Fruit fly (Drosophila melanogaster): ENCODE data around the gene CG44008.

The CG44008 gene

DNA sequence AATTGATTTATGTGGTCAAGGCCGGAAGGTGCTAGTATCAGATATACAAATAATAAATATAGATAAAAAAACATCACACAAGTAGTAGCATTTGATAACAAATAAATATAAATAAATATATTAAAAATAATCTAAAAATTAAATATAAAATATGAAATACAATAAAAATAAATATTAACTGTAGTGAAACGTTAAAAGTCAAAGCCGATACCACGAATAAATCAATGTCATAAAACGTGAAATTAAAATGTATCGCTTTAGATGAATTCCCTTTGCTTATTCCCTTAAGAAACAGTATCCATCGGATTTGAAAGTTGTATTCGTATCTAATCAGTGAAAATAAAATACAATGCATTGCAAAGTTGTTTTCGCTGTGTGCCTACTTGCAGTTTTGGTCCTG, 7.9 kb downstream of the CG44008 start, which contains the start of gene CG45012:
Gene CG45012 (plus strand): TSS at position 301 of the 400 bp plus-strand sequence.
- TF ChIP-seq CG17801 (GFP tag; optimal IDR thresholded peaks at IDR 0.05; ENCODE audit: partially characterized antibody), result no peak

dm6 chr2L:11833786-11834185, 8.5 kb downstream of the CG44008 start, which contains the start of gene CG45011:
TSS of gene CG45011 (plus strand) at chr2L:11834086.
- no peak for TF ChIP-seq CG17801 (GFP tag; optimal IDR thresholded peaks at IDR 0.05; ENCODE audit: partially characterized antibody)

DNA sequence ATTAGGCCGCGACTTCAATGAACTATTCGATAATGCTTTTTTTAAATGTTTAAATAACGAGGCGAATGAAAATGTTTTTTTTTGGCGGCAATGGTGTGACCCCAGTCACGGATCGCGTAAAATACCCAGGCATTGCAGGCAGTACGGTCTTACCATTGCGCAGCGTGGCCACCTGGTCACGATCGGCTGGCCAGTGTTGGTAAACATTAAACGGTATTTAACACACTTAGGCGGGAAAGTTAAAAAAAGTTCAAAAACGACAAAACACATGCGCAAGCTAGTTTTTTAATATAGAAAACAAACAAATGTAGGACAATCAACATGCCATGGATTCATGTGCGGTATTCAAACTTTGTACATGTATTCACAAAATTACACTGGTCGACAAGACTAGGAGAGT, 13.0 kb downstream of the CG44008 start, which contains the start of gene esc:
Gene esc (minus strand): TSS at position 129 of the 400 bp plus-strand sequence.
- TF ChIP-seq CG17801 (GFP tag; optimal IDR thresholded peaks at IDR 0.05; ENCODE audit: partially characterized antibody), result no peak

DNA sequence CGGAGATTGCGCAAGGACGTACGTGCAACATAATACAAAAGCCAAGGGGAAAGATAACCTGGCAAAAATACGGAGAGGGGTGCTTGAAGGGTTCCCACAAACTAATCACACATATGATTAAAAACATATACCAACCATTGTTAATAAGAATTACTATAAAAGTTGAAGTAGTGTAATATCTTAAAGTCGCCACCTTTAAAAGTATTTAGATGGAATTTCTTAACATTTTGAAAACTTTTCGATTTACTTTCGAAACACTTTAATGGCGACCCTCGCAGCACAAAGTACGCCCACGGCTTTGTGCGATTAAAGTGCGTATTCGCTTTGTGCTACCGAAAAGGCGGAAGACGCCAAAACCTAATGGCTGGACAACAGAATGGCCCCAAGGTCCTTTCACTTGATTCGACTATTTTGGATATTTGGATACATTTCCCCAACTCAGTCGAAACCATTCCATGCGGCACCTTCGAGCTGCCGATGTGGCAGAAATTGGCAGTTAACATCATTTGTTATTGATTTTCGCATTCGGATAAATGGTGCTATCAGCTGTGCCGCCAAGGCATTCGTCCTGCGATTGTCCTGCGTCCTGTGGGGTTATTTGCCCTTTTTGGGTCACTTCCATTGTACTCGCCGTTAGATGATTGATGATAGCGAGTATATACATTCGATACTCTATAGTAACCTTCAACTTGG, 18.6 kb downstream of the CG44008 start:
- no peak for TF ChIP-seq CG17801 (GFP tag; optimal IDR thresholded peaks at IDR 0.05; ENCODE audit: partially characterized antibody)

dm6 chr2L:11816376-11816775, 25.9 kb downstream of the CG44008 start:
- no peak for TF ChIP-seq CG17801 (GFP tag; optimal IDR thresholded peaks at IDR 0.05; ENCODE audit: partially characterized antibody)

DNA sequence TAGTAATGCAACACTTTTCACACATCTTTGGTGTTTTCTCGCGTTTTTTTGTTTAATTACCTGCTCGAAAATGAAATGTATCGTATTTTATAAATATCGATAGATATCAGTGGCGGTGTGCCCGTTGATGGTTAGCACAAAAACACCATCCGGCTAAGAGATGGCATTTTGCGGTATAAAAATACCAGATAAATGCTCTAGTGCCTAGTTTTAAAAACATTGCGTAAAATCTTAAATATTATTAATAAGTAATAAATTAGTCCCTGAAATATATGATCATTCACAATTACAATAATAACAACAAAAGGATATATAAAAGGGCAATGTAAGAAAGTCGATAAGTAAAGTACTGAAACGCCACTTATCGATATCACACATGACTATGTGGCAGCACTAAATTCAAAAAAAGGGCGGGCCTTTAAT, 28.6 kb downstream of the CG44008 start, which contains the start of gene CycY:
Gene CycY (minus strand): TSS at position 116 of the 423 bp plus-strand sequence.
- TF ChIP-seq CG17801 (GFP tag; optimal IDR thresholded peaks at IDR 0.05; ENCODE audit: partially characterized antibody), result no peak

- TF ChIP-seq CG17801 (GFP tag; optimal IDR thresholded peaks at IDR 0.05; ENCODE audit: partially characterized antibody), result no peak
Observed at dm6 chr2L:11812781-11813664, 29.2 kb downstream of the CG44008 start.

DNA sequence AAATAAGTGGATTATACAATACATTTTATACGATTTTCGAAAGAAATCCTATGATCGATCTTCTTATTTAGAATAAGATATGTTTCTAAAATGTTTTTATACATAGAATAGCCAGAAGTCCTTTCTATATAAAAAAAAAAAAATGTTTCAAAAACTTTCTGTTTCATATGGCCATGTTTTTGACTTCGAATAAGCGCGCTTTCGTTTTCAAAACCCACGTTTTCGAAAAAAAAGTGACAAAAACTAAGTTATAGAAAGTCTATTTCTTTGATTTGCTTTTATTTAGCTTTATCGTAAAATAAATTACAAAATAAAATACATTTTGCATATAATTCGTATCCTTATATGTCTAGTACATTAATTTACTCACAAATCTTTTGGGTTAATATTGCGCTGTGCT, 32.4 kb downstream of the CG44008 start:
- no peak for TF ChIP-seq CG17801 (GFP tag; optimal IDR thresholded peaks at IDR 0.05; ENCODE audit: partially characterized antibody)

dm6 chr2L:11808702-11809583, 33.3 kb downstream of the CG44008 start, which contains the start of gene crol:
TSS of gene crol (minus strand) at chr2L:11809438.
- TF ChIP-seq CG17801 (GFP tag; optimal IDR thresholded peaks at IDR 0.05; ENCODE audit: partially characterized antibody), result no peak

DNA sequence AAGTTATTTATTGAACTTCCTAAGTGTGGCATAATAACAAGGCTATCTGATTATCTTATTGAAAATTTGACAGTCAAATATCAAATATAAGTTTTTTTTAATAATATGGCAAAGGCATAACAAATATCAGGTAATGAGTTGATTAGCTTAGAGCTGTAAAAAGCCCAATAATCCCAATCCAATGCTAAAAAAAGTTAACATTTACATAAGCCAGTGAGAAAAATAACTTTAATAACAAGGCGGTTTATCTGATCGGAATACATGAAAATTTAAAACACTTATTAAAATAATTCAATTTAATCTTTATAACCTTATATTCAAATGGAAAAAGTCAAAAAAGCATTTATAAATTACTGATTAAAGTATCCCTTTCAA, 33.9 kb downstream of the CG44008 start:
- TF ChIP-seq CG17801 (GFP tag; optimal IDR thresholded peaks at IDR 0.05; ENCODE audit: partially characterized antibody), result no peak

DNA sequence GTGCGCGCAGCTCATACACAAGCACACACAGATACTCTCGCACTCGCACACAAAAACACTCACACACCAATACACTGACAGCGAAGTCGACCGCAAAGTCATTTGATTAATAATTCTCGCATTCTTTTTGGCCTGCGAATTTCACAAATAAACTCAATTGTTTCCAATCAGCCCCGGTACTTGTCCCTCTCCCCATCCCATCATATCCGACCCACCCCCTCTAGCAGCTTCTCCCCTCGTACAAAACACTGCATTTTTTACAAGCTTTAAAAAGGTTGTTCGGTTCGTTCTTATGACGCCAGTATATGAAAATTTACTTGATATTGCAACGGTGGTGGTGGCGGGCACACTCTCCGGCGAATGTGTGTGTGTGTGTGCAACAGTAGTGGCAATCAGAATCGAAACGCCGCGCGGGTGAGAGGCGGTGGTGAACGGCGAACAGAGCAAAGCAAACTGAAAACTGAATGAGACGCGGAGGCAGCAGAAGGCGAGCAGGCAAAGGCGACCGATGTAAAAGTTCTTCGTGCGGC, 34.5 kb downstream of the CG44008 start:
- TF ChIP-seq CG17801 (GFP tag; optimal IDR thresholded peaks at IDR 0.05; ENCODE audit: partially characterized antibody), result peak; percentile 48

dm6 chr2L:11806701-11807674, 35.3 kb downstream of the CG44008 start:
- TF ChIP-seq CG17801 (GFP tag; optimal IDR thresholded peaks at IDR 0.05; ENCODE audit: partially characterized antibody), result peak; percentile 51

DNA sequence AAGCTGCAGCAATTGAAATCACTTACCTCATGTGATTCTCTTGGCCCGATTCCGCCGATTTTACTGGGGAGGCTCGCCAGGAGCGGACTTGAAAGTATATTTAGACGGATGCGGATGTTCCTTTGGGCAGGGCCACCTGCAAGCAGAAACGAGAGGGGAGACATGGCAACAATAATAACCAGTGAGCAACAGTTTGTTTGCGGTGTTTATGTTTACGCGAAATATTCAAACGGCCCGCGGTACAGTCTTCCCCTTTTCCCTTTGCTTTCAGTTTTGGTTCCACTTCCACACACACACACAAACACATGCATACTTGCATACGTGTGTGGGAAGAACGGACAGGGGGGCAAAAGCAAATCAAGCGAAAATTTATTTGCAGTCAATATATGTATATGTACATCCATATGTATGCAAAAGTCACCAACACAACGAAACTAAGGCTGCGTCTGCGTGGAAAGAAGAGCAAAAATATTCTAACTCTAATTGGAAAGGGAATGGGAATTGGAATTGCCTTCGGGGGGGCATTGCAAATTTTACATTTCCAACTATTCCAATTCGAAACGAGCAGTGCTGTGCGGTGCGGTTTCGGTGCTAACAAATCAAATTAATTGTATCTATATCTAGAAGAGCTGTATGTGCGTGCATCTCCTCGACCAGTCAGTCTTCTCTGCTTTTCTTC, 36.1 kb downstream of the CG44008 start:
- TF ChIP-seq CG17801 (GFP tag; optimal IDR thresholded peaks at IDR 0.05; ENCODE audit: partially characterized antibody), result no peak
